Fruit fly (Drosophila melanogaster) whole organism, prepupa: ENCODE results near the gene EMC4.

Experiments used
- Blimp-1 ChIP-seq: fragments of 200-800 bp; sonication (Bioruptor generic); optimal IDR thresholded peaks from 3 replicates; lab custom pipeline; 2017; ENCODE audit warnings: missing biosample characterization, missing genetic modification characterization, mild to moderate bottlenecking, moderate library complexity, missing genetic modification reagents
- CG10631 ChIP-seq: fragments of 200-800 bp; sonication (Bioruptor generic); optimal IDR thresholded peaks from 2 replicates; lab custom pipeline; 2016; ENCODE audit warnings: missing biosample characterization, missing genetic modification characterization
- CG10669 ChIP-seq: fragments of 200-800 bp; sonication (Bioruptor generic); optimal IDR thresholded peaks from 3 replicates; lab custom pipeline; 2018; ENCODE audit warnings: missing biosample characterization, mild to moderate bottlenecking, missing genetic modification characterization, moderate library complexity
- CG11762 ChIP-seq: fragments of 200-800 bp; sonication (Bioruptor generic); optimal IDR thresholded peaks from 3 replicates; lab custom pipeline; 2016; ENCODE audit warnings: missing biosample characterization, missing genetic modification characterization; ENCODE audit not compliant: insufficient read depth
- CG11902 ChIP-seq: fragments of 200-800 bp; sonication (Bioruptor generic); optimal IDR thresholded peaks from 3 replicates; lab custom pipeline; 2016; ENCODE audit warnings: missing biosample characterization, missing genetic modification characterization
- CG1621 ChIP-seq: fragments of 200-800 bp; sonication (Bioruptor generic); optimal IDR thresholded peaks from 3 replicates; lab custom pipeline; 2018; ENCODE audit warnings: missing biosample characterization, mild to moderate bottlenecking, missing genetic modification characterization
- CG16779 ChIP-seq: fragments of 200-800 bp; sonication (Bioruptor generic); optimal IDR thresholded peaks from 3 replicates; lab custom pipeline; 2017; ENCODE audit warnings: missing biosample characterization, mild to moderate bottlenecking, missing genetic modification characterization
- CG3032 ChIP-seq: fragments of 200-800 bp; optimal IDR thresholded peaks from 2 replicates; lab custom pipeline; 2019; ENCODE audit warnings: missing biosample characterization, mild to moderate bottlenecking, missing genetic modification characterization, moderate library complexity
- CG32006 ChIP-seq: fragments of 200-800 bp; sonication (Bioruptor generic); optimal IDR thresholded peaks from 3 replicates; lab custom pipeline; 2017; ENCODE audit warnings: missing biosample characterization, mild to moderate bottlenecking, missing genetic modification characterization
- CG3919 ChIP-seq: fragments of 200-800 bp; sonication (Bioruptor generic); optimal IDR thresholded peaks from 3 replicates; lab custom pipeline; 2016; ENCODE audit warnings: missing biosample characterization, missing genetic modification characterization
- CG6163 ChIP-seq: fragments of 200-800 bp; sonication (Bioruptor generic); IDR thresholded peaks from 3 replicates; pipeline ENCODE4 v1.3.6; 2022; ENCODE audit warnings: missing biosample characterization, missing genetic modification characterization
- CG6276 ChIP-seq: fragments of 200-800 bp; sonication (Bioruptor generic); optimal IDR thresholded peaks from 2 replicates; lab custom pipeline; 2017; ENCODE audit warnings: missing biosample characterization, mild to moderate bottlenecking, missing genetic modification characterization
- CG6808 ChIP-seq: fragments of 200-800 bp; sonication (Bioruptor generic); optimal IDR thresholded peaks from 3 replicates; lab custom pipeline; 2017; ENCODE audit warnings: missing biosample characterization, missing genetic modification characterization, mild to moderate bottlenecking, moderate library complexity, missing genetic modification reagents
- CG6854 ChIP-seq: fragments of 200-800 bp; sonication (Bioruptor generic); optimal IDR thresholded peaks from 2 replicates; lab custom pipeline; 2017; ENCODE audit warnings: missing biosample characterization, mild to moderate bottlenecking, missing genetic modification characterization
- CG8319 ChIP-seq: fragments of 200-800 bp; sonication (Bioruptor generic); optimal IDR thresholded peaks from 3 replicates; lab custom pipeline; 2016; ENCODE audit warnings: missing biosample characterization, missing genetic modification characterization
- CG8632 ChIP-seq: fragments of 200-800 bp; sonication (Bioruptor generic); optimal IDR thresholded peaks from 3 replicates; lab custom pipeline; 2016; ENCODE audit warnings: missing biosample characterization, missing genetic modification characterization
- CG9139 ChIP-seq: fragments of 200-800 bp; sonication (Bioruptor generic); optimal IDR thresholded peaks from 3 replicates; lab custom pipeline; 2017; ENCODE audit warnings: missing biosample characterization, mild to moderate bottlenecking, missing genetic modification characterization
- Eip75B ChIP-seq: fragments of 200-800 bp; sonication (Bioruptor generic); optimal IDR thresholded peaks from 3 replicates; lab custom pipeline; 2016; ENCODE audit warnings: missing biosample characterization, missing genetic modification characterization
- Eip78C ChIP-seq: fragments of 200-800 bp; sonication (Bioruptor generic); peaks from one replicate; lab custom pipeline; 2016; ENCODE audit warnings: missing biosample characterization, missing genetic modification characterization
- Eip93F ChIP-seq: fragments of 200-800 bp; sonication (Bioruptor generic); optimal IDR thresholded peaks from 2 replicates; lab custom pipeline; 2016; ENCODE audit warnings: missing biosample characterization, mild to moderate bottlenecking, missing genetic modification characterization
- Ets96B ChIP-seq: fragments of 200-800 bp; optimal IDR thresholded peaks from 2 replicates; lab custom pipeline; 2019; ENCODE audit warnings: missing biosample characterization, mild to moderate bottlenecking, missing genetic modification characterization, moderate library complexity
- Gug ChIP-seq: fragments of 200-800 bp; sonication (Bioruptor generic); IDR thresholded peaks from 2 replicates; pipeline ENCODE4 v1.3.6; 2022; ENCODE audit warnings: missing biosample characterization, missing genetic modification characterization
- Hr38 ChIP-seq: sonication (Bioruptor generic); optimal IDR thresholded peaks from 2 replicates; lab custom pipeline; 2016; ENCODE audit warnings: missing biosample characterization, missing genetic modification characterization
- Hr39 ChIP-seq: fragments of 200-800 bp; sonication (Bioruptor generic); optimal IDR thresholded peaks from 2 replicates; lab custom pipeline; 2016; ENCODE audit warnings: missing biosample characterization, missing genetic modification characterization
- Hr4 ChIP-seq: fragments of 200-800 bp; sonication (Bioruptor generic); optimal IDR thresholded peaks from 3 replicates; lab custom pipeline; 2016; ENCODE audit warnings: missing biosample characterization, missing genetic modification characterization
- Lpt ChIP-seq: fragments of 200-800 bp; sonication (Bioruptor generic); optimal IDR thresholded peaks from 3 replicates; lab custom pipeline; 2016; ENCODE audit warnings: missing biosample characterization, missing genetic modification characterization
- Met ChIP-seq: fragments of 200-800 bp; sonication (Bioruptor generic); optimal IDR thresholded peaks from 3 replicates; lab custom pipeline; 2016; ENCODE audit warnings: missing biosample characterization, missing genetic modification characterization
- OdsH ChIP-seq: fragments of 200-800 bp; sonication (Bioruptor generic); optimal IDR thresholded peaks from 3 replicates; lab custom pipeline; 2016; ENCODE audit warnings: missing biosample characterization, missing genetic modification characterization
- Sox102F ChIP-seq: fragments of 200-800 bp; sonication (Bioruptor generic); optimal IDR thresholded peaks from 2 replicates; lab custom pipeline; 2016; ENCODE audit warnings: missing biosample characterization, mild to moderate bottlenecking, missing genetic modification characterization
- Sox14 ChIP-seq: fragments of 200-800 bp; sonication (Bioruptor generic); optimal IDR thresholded peaks from 3 replicates; lab custom pipeline; 2016; ENCODE audit warnings: missing biosample characterization, missing genetic modification characterization
- Sox15 ChIP-seq: fragments of 200-800 bp; sonication (Bioruptor generic); optimal IDR thresholded peaks from 3 replicates; lab custom pipeline; 2016; ENCODE audit warnings: missing biosample characterization, missing genetic modification characterization
- achi ChIP-seq: fragments of 200-800 bp; sonication (Bioruptor generic); optimal IDR thresholded peaks from 3 replicates; lab custom pipeline; 2016; ENCODE audit warnings: missing biosample characterization, missing genetic modification characterization
- acj6 ChIP-seq: fragments of 200-800 bp; sonication (Bioruptor generic); optimal IDR thresholded peaks from 3 replicates; lab custom pipeline; 2016; ENCODE audit warnings: missing biosample characterization, missing genetic modification characterization
- dsx ChIP-seq: fragments of 200-800 bp; optimal IDR thresholded peaks from 3 replicates; lab custom pipeline; 2019; ENCODE audit warnings: missing biosample characterization, mild to moderate bottlenecking, missing genetic modification characterization, moderate library complexity; ENCODE audit not compliant: poor library complexity, severe bottlenecking
- fd59A ChIP-seq: fragments of 200-800 bp; sonication (Bioruptor generic); optimal IDR thresholded peaks from 2 replicates; lab custom pipeline; 2017; ENCODE audit warnings: missing biosample characterization, mild to moderate bottlenecking, missing genetic modification characterization, missing genetic modification reagents
- fd85E ChIP-seq: fragments of 200-800 bp; sonication (Bioruptor generic); optimal IDR thresholded peaks from 3 replicates; lab custom pipeline; 2016; ENCODE audit warnings: missing biosample characterization, missing genetic modification characterization
- fkh ChIP-seq: fragments of 200-800 bp; sonication (Bioruptor generic); optimal IDR thresholded peaks from 3 replicates; lab custom pipeline; 2017; ENCODE audit warnings: missing biosample characterization, mild to moderate bottlenecking, missing genetic modification characterization, moderate library complexity
- lz ChIP-seq: fragments of 200-800 bp; sonication (Bioruptor generic); optimal IDR thresholded peaks from 3 replicates; lab custom pipeline; 2016; ENCODE audit warnings: missing biosample characterization, missing genetic modification characterization
- net ChIP-seq: fragments of 200-800 bp; sonication (Bioruptor generic); optimal IDR thresholded peaks from 3 replicates; lab custom pipeline; 2016; ENCODE audit warnings: missing biosample characterization, missing genetic modification characterization
- spab ChIP-seq: fragments of 200-800 bp; sonication (Bioruptor generic); optimal IDR thresholded peaks from 2 replicates; lab custom pipeline; 2017; ENCODE audit warnings: missing biosample characterization, mild to moderate bottlenecking, missing genetic modification characterization, missing genetic modification reagents
- ss ChIP-seq, 2 experiments: fragments of 200-800 bp; sonication (Bioruptor generic); optimal IDR thresholded peaks; 2 replicates in 1 of 2; 3 replicates in 1 of 2; lab custom pipeline; 2017 to 2018; ENCODE audit warnings: mild to moderate bottlenecking in 2 of 2, missing biosample characterization in 2 of 2, missing genetic modification characterization in 2 of 2, moderate library complexity in 1 of 2
- svp ChIP-seq: fragments of 200-800 bp; sonication (Bioruptor generic); peaks from one replicate; lab custom pipeline; 2016; ENCODE audit warnings: missing biosample characterization, missing genetic modification characterization
- topi ChIP-seq: fragments of 200-800 bp; sonication (Bioruptor generic); optimal IDR thresholded peaks from 3 replicates; lab custom pipeline; 2016; ENCODE audit warnings: missing biosample characterization, missing genetic modification characterization
- vri ChIP-seq: fragments of 200-800 bp; sonication (Bioruptor generic); optimal IDR thresholded peaks from 3 replicates; lab custom pipeline; 2016; ENCODE audit warnings: missing biosample characterization, mild to moderate bottlenecking, missing genetic modification characterization

EMC4 gene

dm6 chr3L:22865061-22865418, 3.0 kb downstream of the EMC4 start (continued):
- TF ChIP-seq CG8319 (peak; percentile 40), Hr4 (peak; percentile 77), CG6163 (GFP tag; lab: Robert Waterston, UW) (peak; percentile 38; the same call in 1 of the 3 replicates), Sox15 (GFP tag; lab: Kevin White, UChicago) (peak; percentile 34), CG6854 (peak; percentile 22), Met (GFP tag; lab: Kevin White, UChicago) (peak; percentile 73), CG10669 (GFP tag; lab: Kevin White, UChicago) (peak; percentile 53), CG11902 (GFP tag; lab: Kevin White, UChicago) (peak; percentile 39)

dm6 chr3L:22864254-22865060, 3.6 kb downstream of the EMC4 start, which contains the start of gene CG33170:
CG33170 (plus strand) TSS chr3L:22864600.
- TF ChIP-seq CG32006 (GFP tag; lab: Kevin White, UChicago) (no peak), CG6808 (GFP tag; lab: Kevin White, UChicago) (no peak), achi (GFP tag; lab: Kevin White, UChicago) (peak; percentile 77), ss (GFP tag; optimal IDR thresholded peaks at IDR 0.05; lab: Kevin White, UChicago) (peak in 1 of 2 experiments; percentile 41), Hr38 (GFP tag; lab: Kevin White, UChicago) (no peak), CG6276 (no peak), CG10631 (no peak), CG10669 (GFP tag; lab: Kevin White, UChicago) (no peak), fd85E (GFP tag; lab: Kevin White, UChicago) (no peak), Gug (no peak), dsx (GFP tag; lab: Kevin White, UChicago) (no peak), Ets96B (no peak), Met (GFP tag; lab: Kevin White, UChicago) (no peak), CG6163 (GFP tag; lab: Robert Waterston, UW) (no peak), fkh (peak; percentile 45), CG8632 (GFP tag; lab: Kevin White, UChicago) (no peak), vri (GFP tag; lab: Kevin White, UChicago) (peak; percentile 93), CG6854 (no peak), topi (GFP tag; lab: Kevin White, UChicago) (peak; percentile 8), acj6 (no peak), net (no peak), Hr39 (GFP tag; lab: Kevin White, UChicago) (no peak), OdsH (no peak), Eip75B (GFP tag; lab: Kevin White, UChicago) (no peak), CG11762 (GFP tag; lab: Kevin White, UChicago) (no peak), Sox14 (GFP tag; lab: Kevin White, UChicago) (no peak), fd59A (no peak), CG11902 (GFP tag; lab: Kevin White, UChicago) (no peak), CG1621 (tag; lab: Kevin White, UChicago) (no peak), CG16779 (tag; lab: Kevin White, UChicago) (no peak), svp (GFP tag; lab: Kevin White, UChicago) (no peak), CG9139 (no peak), Blimp-1 (GFP tag; lab: Kevin White, UChicago) (no peak), Eip93F (GFP tag; lab: Kevin White, UChicago) (no peak), Eip78C (GFP tag; lab: Kevin White, UChicago) (peak; percentile 69), lz (GFP tag; lab: Kevin White, UChicago) (no peak), Sox15 (GFP tag; lab: Kevin White, UChicago) (no peak), CG3032 (no peak), Sox102F (GFP tag; lab: Kevin White, UChicago) (no peak), spab (no peak), CG3919 (no peak), Lpt (GFP tag; lab: Kevin White, UChicago) (no peak)
